Worm (Caenorhabditis elegans): Measurements from ENCODE around the gene nhr-170.

Gene nhr-170

DNA sequence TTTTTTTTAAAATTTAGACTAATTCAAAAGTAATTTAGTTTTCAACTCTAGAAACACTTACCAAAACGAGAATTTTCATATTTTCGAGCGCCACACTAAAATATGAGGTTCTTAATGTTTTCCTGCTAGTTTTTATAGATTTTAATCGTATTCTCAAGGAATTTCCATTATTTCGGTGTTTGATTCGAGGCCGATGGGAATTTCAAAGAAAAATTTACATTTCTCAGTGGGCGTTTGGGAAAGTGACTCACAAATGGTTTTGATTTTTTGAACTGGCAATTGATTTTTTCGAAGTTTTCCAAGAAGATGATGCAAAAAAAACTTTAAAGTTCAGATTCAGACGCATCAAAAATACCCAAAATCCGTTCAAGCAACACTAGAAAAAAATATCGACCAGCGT, 1.5 kb upstream of the nhr-170 start, which contains the start of gene C54E10.11:
C54E10.11 (minus strand) TSS at position 101 of the 400 bp plus-strand sequence.
- TF ChIP-seq F13C5.2 (tag; optimal IDR thresholded peaks at IDR 0.05) (no peak), pes-1 (GFP tag; IDR thresholded peaks at IDR 0.05) (no peak), ama-1 (optimal IDR thresholded peaks at IDR 0.05) (no peak), flt-1 (GFP tag; IDR thresholded peaks at IDR 0.05) (no peak), hmbx-1 (tag; optimal IDR thresholded peaks at IDR 0.05) (no peak), hnd-1 (tag; optimal IDR thresholded peaks at IDR 0.05) (no peak), sea-1 (GFP tag; conservative IDR thresholded peaks at IDR 0.05) (no peak), aly-1 (tag; optimal IDR thresholded peaks at IDR 0.05) (no peak), tbx-37 (GFP tag; conservative IDR thresholded peaks at IDR 0.05) (no peak), scrt-1 (GFP tag; IDR thresholded peaks at IDR 0.05) (no peak)

DNA sequence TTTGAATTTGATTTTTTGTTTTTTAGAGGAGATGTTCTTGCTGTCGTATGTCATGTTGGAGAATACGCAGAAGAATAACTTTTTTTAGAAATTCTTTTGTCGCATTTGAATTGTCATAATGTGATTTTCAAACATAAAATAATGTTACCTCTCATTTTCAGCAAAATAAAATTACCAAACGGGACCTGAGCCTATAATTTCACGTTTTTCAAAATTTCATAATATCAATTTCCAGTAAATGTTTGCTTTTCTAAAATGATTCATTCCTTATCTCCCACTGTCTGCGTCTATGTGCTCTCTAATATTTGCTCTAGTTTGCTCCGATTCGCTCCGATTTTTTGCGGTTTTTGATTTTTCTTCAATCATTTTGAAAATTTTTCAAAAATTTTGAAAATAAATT, 10.0 kb downstream of the nhr-170 start, which contains the start of gene nhr-231:
nhr-231 (plus strand) TSS at position 301 of the 400 bp plus-strand sequence.
- TF ChIP-seq ets-7 (tag; optimal IDR thresholded peaks at IDR 0.05) (no peak), flt-1 (GFP tag; IDR thresholded peaks at IDR 0.05) (no peak)

DNA sequence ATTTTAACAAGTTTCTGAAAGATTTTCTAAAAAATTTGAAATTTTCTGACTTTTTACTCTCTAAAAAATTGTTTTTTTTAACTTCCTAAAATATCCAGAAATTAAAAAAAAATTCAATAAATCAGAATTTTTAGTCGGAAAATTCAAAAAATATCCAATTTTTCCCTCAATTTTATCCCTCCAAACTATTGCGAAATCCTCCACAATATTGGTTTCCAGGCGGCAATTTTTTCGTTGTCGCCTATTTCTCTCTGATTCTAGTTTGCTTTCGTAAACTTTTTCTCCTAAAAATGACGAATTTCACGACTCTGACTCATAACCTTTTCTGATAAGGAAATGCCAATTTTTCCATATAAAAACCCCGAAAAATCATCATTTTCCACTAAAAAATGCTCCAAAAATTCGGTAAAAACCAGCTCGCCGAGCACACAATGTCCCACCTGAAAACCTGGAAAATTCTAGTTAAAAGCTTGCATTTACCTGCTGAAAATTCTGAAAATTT, 13.2 kb downstream of the nhr-170 start, which contains the start of gene Y17D7B.2:
Y17D7B.2 (plus strand) TSS at position 323 of the 502 bp plus-strand sequence.
- TF ChIP-seq hnd-1 (tag; optimal IDR thresholded peaks at IDR 0.05) (no peak), tra-4 (tag; optimal IDR thresholded peaks at IDR 0.05) (no peak), ceh-13 (GFP tag; optimal IDR thresholded peaks at IDR 0.05) (no peak), scrt-1 (GFP tag; IDR thresholded peaks at IDR 0.05) (no peak), ceh-36 (tag; optimal IDR thresholded peaks at IDR 0.05) (no peak), B0310.2 (tag; optimal IDR thresholded peaks at IDR 0.05) (no peak), F13C5.2 (tag; optimal IDR thresholded peaks at IDR 0.05) (no peak), ama-1 (optimal IDR thresholded peaks at IDR 0.05) (no peak), ets-7 (tag; optimal IDR thresholded peaks at IDR 0.05) (no peak), pes-1 (GFP tag; IDR thresholded peaks at IDR 0.05) (no peak), tbx-37 (GFP tag; conservative IDR thresholded peaks at IDR 0.05) (no peak), tbx-11 (GFP tag; IDR thresholded peaks at IDR 0.05) (no peak), flt-1 (GFP tag; IDR thresholded peaks at IDR 0.05) (no peak)

DNA sequence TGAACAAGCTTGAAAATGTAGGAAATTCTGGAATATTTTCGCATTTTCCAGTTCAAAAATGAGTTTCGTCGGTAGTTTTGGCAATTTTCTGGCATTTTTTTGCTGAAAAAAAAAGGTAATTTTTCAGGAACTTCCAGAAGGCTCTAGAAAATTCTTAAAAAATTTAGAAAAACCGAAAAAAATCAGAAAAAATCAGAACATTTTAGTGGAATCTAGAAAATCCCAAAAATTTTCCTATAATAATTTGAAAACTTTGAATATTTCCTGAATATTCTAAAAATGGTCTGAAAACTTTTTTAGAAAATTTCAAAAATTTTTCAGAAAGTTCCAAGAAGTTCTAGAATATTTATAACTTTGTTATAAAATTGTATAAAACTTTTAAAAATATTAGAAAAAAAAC, 13.9 kb downstream of the nhr-170 start, which contains the start of gene Y17D7B.3:
Y17D7B.3 (minus strand) TSS at position 101 of the 400 bp plus-strand sequence.
- no peak for TF ChIP-seq ceh-13 (GFP tag; optimal IDR thresholded peaks at IDR 0.05)
- TF ChIP-seq flt-1 (GFP tag; IDR thresholded peaks at IDR 0.05) = no peak
- TF ChIP-seq aly-1 (tag; optimal IDR thresholded peaks at IDR 0.05) = no peak
- TF ChIP-seq ets-7 (tag; optimal IDR thresholded peaks at IDR 0.05) = no peak
- TF ChIP-seq pes-1 (GFP tag; IDR thresholded peaks at IDR 0.05) = no peak
- no peak for TF ChIP-seq F13C5.2 (tag; optimal IDR thresholded peaks at IDR 0.05)
- no peak for TF ChIP-seq tbx-37 (GFP tag; conservative IDR thresholded peaks at IDR 0.05)
- TF ChIP-seq B0310.2 (tag; optimal IDR thresholded peaks at IDR 0.05) = no peak
- TF ChIP-seq sea-1 (GFP tag; conservative IDR thresholded peaks at IDR 0.05) = no peak
- no peak for TF ChIP-seq scrt-1 (GFP tag; IDR thresholded peaks at IDR 0.05)
- no peak for TF ChIP-seq ceh-36 (tag; optimal IDR thresholded peaks at IDR 0.05)
- TF ChIP-seq hmg-4 (GFP tag; optimal IDR thresholded peaks at IDR 0.05) = no peak

DNA sequence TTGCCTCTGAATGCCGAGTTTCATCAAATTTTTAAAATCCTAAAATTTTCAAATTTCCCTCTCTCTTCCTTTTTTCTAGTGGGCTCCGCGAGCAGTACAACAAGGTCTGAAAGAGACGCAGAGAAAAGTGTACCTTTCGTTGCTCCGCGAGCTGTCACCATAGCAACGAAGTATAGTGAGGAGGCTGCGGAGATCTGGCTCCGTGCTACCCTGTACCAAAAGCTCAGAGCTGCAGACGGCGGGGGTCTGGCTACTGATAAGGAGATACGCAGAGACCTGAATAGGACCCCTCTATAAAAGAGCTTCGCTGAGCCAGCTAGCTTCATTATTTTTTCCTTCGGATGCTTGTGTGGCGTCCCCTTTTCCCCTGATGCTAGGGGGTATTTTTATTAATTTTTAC, 17.2 kb downstream of the nhr-170 start, which contains the start of gene Y17D7B.10:
Y17D7B.10 (plus strand) TSS at position 243 of the 400 bp plus-strand sequence.
- TF ChIP-seq ceh-13 (GFP tag; optimal IDR thresholded peaks at IDR 0.05) (no peak), hmg-4 (GFP tag; optimal IDR thresholded peaks at IDR 0.05) (no peak)

DNA sequence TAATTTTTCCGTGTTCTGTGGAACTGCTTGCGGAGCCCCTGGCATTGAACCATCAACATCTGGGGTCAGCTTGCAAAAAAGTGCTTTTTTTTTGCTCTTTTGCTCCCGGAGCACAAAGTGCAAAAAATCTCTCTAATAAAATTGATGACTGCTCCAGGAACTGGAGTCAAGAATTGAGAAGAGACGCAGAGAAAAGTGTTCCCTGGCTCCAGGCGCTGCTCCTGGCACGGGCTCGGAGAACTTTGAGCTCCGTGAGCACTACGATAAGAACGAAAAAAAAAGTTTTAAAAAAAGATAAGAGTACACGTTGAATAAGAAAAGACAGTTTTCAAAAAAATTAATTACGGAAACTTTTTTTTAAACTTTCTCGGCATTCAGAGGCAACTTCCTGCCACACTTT, 17.9 kb downstream of the nhr-170 start:
- TF ChIP-seq ceh-13 (GFP tag; optimal IDR thresholded peaks at IDR 0.05) = no peak
- TF ChIP-seq sea-1 (GFP tag; conservative IDR thresholded peaks at IDR 0.05) = no peak
- TF ChIP-seq scrt-1 (GFP tag; IDR thresholded peaks at IDR 0.05) = no peak
- TF ChIP-seq hnd-1 (tag; optimal IDR thresholded peaks at IDR 0.05) = no peak
- no peak for TF ChIP-seq F13C5.2 (tag; optimal IDR thresholded peaks at IDR 0.05)
- TF ChIP-seq tra-4 (tag; optimal IDR thresholded peaks at IDR 0.05) = no peak
- TF ChIP-seq B0310.2 (tag; optimal IDR thresholded peaks at IDR 0.05) = no peak
- TF ChIP-seq aly-1 (tag; optimal IDR thresholded peaks at IDR 0.05) = no peak
- no peak for TF ChIP-seq hmbx-1 (tag; optimal IDR thresholded peaks at IDR 0.05)
- no peak for TF ChIP-seq flt-1 (GFP tag; IDR thresholded peaks at IDR 0.05)
- TF ChIP-seq hmg-4 (GFP tag; optimal IDR thresholded peaks at IDR 0.05) = no peak

DNA sequence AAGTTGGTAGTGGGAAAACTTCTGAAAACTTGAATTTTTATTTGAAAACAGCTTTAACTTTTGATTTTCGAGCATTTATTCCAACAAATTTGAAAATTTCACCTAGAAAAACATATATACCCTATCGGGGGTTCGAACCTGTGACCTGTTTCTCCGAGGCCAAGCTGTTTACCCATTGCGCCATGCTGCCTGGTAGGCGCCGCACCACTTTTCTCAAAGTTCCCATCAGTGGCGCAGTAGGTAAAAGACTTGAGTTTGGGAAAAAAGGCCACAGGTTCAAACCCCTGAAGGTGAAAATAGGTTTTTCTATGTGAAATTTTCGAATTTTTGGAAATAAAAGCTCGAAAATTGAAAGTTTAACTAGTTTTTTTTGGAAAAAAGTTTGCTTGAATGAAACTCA, 20.0 kb downstream of the nhr-170 start:
- TF ChIP-seq ceh-13 (GFP tag; optimal IDR thresholded peaks at IDR 0.05) (no peak), pes-1 (GFP tag; IDR thresholded peaks at IDR 0.05) (no peak), hnd-1 (tag; optimal IDR thresholded peaks at IDR 0.05) (no peak), B0310.2 (tag; optimal IDR thresholded peaks at IDR 0.05) (no peak), hmbx-1 (tag; optimal IDR thresholded peaks at IDR 0.05) (no peak), tra-4 (tag; optimal IDR thresholded peaks at IDR 0.05) (no peak), ama-1 (optimal IDR thresholded peaks at IDR 0.05) (no peak), scrt-1 (GFP tag; IDR thresholded peaks at IDR 0.05) (no peak), sea-1 (GFP tag; conservative IDR thresholded peaks at IDR 0.05) (no peak), flt-1 (GFP tag; IDR thresholded peaks at IDR 0.05) (no peak), hmg-4 (GFP tag; optimal IDR thresholded peaks at IDR 0.05) (no peak), ceh-36 (tag; optimal IDR thresholded peaks at IDR 0.05) (no peak), tbx-37 (GFP tag; conservative IDR thresholded peaks at IDR 0.05) (no peak), ets-7 (tag; optimal IDR thresholded peaks at IDR 0.05) (no peak)

DNA sequence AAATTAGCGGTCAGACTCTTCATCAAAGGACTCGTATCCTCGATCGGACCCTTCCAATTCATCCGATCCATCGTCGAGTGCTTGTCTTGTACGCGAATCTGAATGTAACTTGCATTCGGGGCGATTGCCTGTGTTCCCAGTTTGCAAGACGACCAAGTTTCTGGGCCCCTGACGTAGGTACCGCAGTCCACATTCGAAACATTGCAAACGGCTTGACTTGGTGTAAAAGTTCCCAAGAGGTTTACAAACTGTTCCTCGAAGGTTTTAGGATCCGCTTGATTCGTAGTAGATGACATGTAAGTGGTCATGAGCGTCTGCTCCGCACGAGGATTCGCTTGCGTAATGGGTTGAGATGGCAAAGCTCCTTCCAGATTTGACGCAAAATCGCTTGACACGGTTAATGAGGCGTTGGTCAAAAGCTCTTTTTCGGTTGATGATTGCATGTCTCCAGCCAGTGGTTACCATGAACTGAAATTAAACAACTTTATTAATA, 24.3 kb downstream of the nhr-170 start, which contains the start of gene Y17D7B.4:
Y17D7B.4 (minus strand) TSS at position 443 of the 493 bp plus-strand sequence.
- TF ChIP-seq hnd-1 (tag; optimal IDR thresholded peaks at IDR 0.05) = no peak
